Worm (Caenorhabditis elegans): Measurements from ENCODE around the gene C08B6.18.

DNA sequence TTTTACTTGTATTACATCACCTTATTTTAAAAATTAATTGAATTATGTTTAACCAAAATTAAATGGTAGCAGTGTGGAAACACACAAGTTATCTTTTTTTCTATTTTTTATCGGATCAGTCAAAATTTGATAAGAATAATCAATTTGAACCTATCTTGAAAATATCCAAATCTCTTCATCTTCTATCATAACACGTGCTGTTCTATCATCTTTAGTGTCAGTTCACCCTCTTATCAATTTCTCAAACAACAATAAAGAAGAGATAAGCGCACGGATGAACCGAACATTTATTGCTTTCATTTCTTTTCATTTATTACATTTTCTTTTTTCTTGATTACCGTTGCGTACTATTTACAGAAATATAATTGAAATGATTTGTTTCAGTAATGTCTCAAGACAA, 46.8 kb downstream of the C08B6.18 start, which contains the start of gene R04B5.5:
- no peak for TF ChIP-seq fkh-10 (GFP tag; optimal IDR thresholded peaks at IDR 0.05)
- TF ChIP-seq che-1 (tag; optimal IDR thresholded peaks at IDR 0.05) = no peak
- TF ChIP-seq tbx-2 (tag; optimal IDR thresholded peaks at IDR 0.05) = no peak
